Worm (Caenorhabditis elegans): ENCODE data around the gene Y77E11A.12.

The Y77E11A.12 gene

ce11 chrIV:1497448-1497847 lies 22.5 kb upstream of the Y77E11A.12 start, which contains the start of gene hxk-3 (continued):
- TF ChIP-seq unc-62 (GFP tag; optimal IDR thresholded peaks at IDR 0.05) (no peak), nhr-12 (tag; optimal IDR thresholded peaks at IDR 0.05) (no peak), dmd-4 (tag; optimal IDR thresholded peaks at IDR 0.05) (no peak), nhr-25 (tag; optimal IDR thresholded peaks at IDR 0.05) (peak; percentile 44), F13H6.1 (tag; optimal IDR thresholded peaks at IDR 0.05) (peak; percentile 51), ztf-11 (tag; optimal IDR thresholded peaks at IDR 0.05) (no peak), ceh-82 (tag; optimal IDR thresholded peaks at IDR 0.05) (no peak), sem-4 (tag; optimal IDR thresholded peaks at IDR 0.05) (no peak), ztf-4 (tag; optimal IDR thresholded peaks at IDR 0.05) (no peak), mdl-1 (tag; optimal IDR thresholded peaks at IDR 0.05) (peak; percentile 85 to 90)

- TF ChIP-seq gmeb-1 (tag; optimal IDR thresholded peaks at IDR 0.05) (no peak), F13H6.1 (tag; optimal IDR thresholded peaks at IDR 0.05) (no peak), fos-1 (tag; optimal IDR thresholded peaks at IDR 0.05) (no peak), dmd-4 (tag; optimal IDR thresholded peaks at IDR 0.05) (no peak), lsy-2 (tag; optimal IDR thresholded peaks at IDR 0.05) (no peak), peb-1 (tag; optimal IDR thresholded peaks at IDR 0.05) (no peak)
These were observed 21.7 kb upstream of the Y77E11A.12 start for ce11 chrIV:1496679-1497033.

ce11 chrIV:1496017-1496678 lies 21.2 kb upstream of the Y77E11A.12 start, which contains the start of gene npp-20:
npp-20 (minus strand) TSS chrIV:1496022.
- TF ChIP-seq snpc-4 (tag; optimal IDR thresholded peaks at IDR 0.05): peak; percentile 20
- TF ChIP-seq gmeb-1 (tag; optimal IDR thresholded peaks at IDR 0.05): peak; percentile 77
- no peak for TF ChIP-seq ceh-16 (tag; optimal IDR thresholded peaks at IDR 0.05)
- TF ChIP-seq nhr-12 (tag; optimal IDR thresholded peaks at IDR 0.05): no peak
- peak; percentile 39 for TF ChIP-seq sma-3 (GFP tag; optimal IDR thresholded peaks at IDR 0.05)
- TF ChIP-seq lin-39 (tag; optimal IDR thresholded peaks at IDR 0.05): no peak
- TF ChIP-seq ama-1 (optimal IDR thresholded peaks at IDR 0.05): peak; percentile 8
- TF ChIP-seq nhr-129 (tag; optimal IDR thresholded peaks at IDR 0.05): peak; percentile 41
- no peak for TF ChIP-seq nhr-21 (tag; optimal IDR thresholded peaks at IDR 0.05)
- TF ChIP-seq unc-55 (GFP tag; optimal IDR thresholded peaks at IDR 0.05): peak; percentile 60
- TF ChIP-seq lin-13 (GFP tag; optimal IDR thresholded peaks at IDR 0.05): peak; percentile 51
- peak; percentile 36 for TF ChIP-seq nhr-25 (tag; optimal IDR thresholded peaks at IDR 0.05)
- no peak for TF ChIP-seq nhr-23 (tag; optimal IDR thresholded peaks at IDR 0.05)
- TF ChIP-seq ztf-4 (tag; optimal IDR thresholded peaks at IDR 0.05): peak; percentile 13
- TF ChIP-seq mab-5 (tag; optimal IDR thresholded peaks at IDR 0.05): no peak
- TF ChIP-seq mbf-1 (tag; optimal IDR thresholded peaks at IDR 0.05): no peak
- peak; percentile 7 for TF ChIP-seq egl-27 (tag; optimal IDR thresholded peaks at IDR 0.05)
- peak; percentile 78 for TF ChIP-seq crh-2 (tag; optimal IDR thresholded peaks at IDR 0.05)
- TF ChIP-seq F13H6.1 (tag; optimal IDR thresholded peaks at IDR 0.05): peak; percentile 24
- peak; percentile 81 for TF ChIP-seq C34F6.9 (tag; optimal IDR thresholded peaks at IDR 0.05)
- TF ChIP-seq lin-11 (tag; optimal IDR thresholded peaks at IDR 0.05): no peak
- peak; percentile 74 to 84 for TF ChIP-seq lsy-2 (tag; optimal IDR thresholded peaks at IDR 0.05)

- TF ChIP-seq lsy-2 (tag; optimal IDR thresholded peaks at IDR 0.05): peak in 1 of 2 experiments; percentile 9
- no peak for TF ChIP-seq peb-1 (tag; optimal IDR thresholded peaks at IDR 0.05)
These were observed 10.1 kb upstream of the Y77E11A.12 start, which contains the start of gene Y77E11A.16 for ce11 chrIV:1484968-1485474. Y77E11A.16 (plus strand) TSS chrIV:1485424.

ce11 chrIV:1478649-1479048 lies 3.7 kb upstream of the Y77E11A.12 start:
- TF ChIP-seq snpc-4 (tag; optimal IDR thresholded peaks at IDR 0.05) (no peak), nhr-23 (tag; optimal IDR thresholded peaks at IDR 0.05) (no peak), gmeb-1 (tag; optimal IDR thresholded peaks at IDR 0.05) (no peak)

- TF ChIP-seq sem-4 (tag; optimal IDR thresholded peaks at IDR 0.05) (no peak), nhr-129 (tag; optimal IDR thresholded peaks at IDR 0.05) (no peak), skn-1 (tag; optimal IDR thresholded peaks at IDR 0.05) (no peak), dmd-4 (tag; optimal IDR thresholded peaks at IDR 0.05) (no peak), nhr-21 (tag; optimal IDR thresholded peaks at IDR 0.05) (no peak), ztf-1 (GFP tag; conservative IDR thresholded peaks at IDR 0.05) (no peak), unc-39 (tag; optimal IDR thresholded peaks at IDR 0.05) (no peak), F13H6.1 (tag; optimal IDR thresholded peaks at IDR 0.05) (no peak), gmeb-1 (tag; optimal IDR thresholded peaks at IDR 0.05) (no peak), elt-1 (tag; optimal IDR thresholded peaks at IDR 0.05) (no peak), Y55F3AM.14 (GFP tag; optimal IDR thresholded peaks at IDR 0.05) (no peak)
These were observed 2.8 kb downstream of the Y77E11A.12 start for ce11 chrIV:1472145-1472544.
